Worm (Caenorhabditis elegans) whole organism, L4 larva: Measurements from ENCODE around the gene Y5H2A.4.

Source experiments
- cey-2 ChIP-seq: sonication (generic microtip); optimal IDR thresholded peaks from 3 replicates; lab custom pipeline; 2017; ENCODE audit warnings: missing genetic modification characterization, mild to moderate bottlenecking, missing compliant biosample characterization, antibody characterized with exemption, borderline replicate concordance; ENCODE audit not compliant: insufficient read depth
- daf-19 ChIP-seq: fragments of 200-800 bp; sonication (Bioruptor generic); conservative IDR thresholded peaks from 2 replicates; pipeline ENCODE4 v1.3.6; 2022; ENCODE audit warnings: missing genetic modification characterization, missing compliant biosample characterization
- lin-13 ChIP-seq: fragments of 150-350 bp; optimal IDR thresholded peaks from 2 replicates; lab custom pipeline; 2014; ENCODE audit warnings: missing biosample characterization, missing genetic modification reagents, missing genetic modification characterization
- lin-38 ChIP-seq: fragments of 200-800 bp; sonication (Bioruptor generic); IDR thresholded peaks from 2 replicates; pipeline ENCODE4 v1.3.6; 2022; ENCODE audit warnings: missing genetic modification reagents, missing genetic modification characterization, missing compliant biosample characterization
- mes-2 ChIP-seq: sonication (generic microtip); optimal IDR thresholded peaks from 2 replicates; lab custom pipeline; 2016; ENCODE audit warnings: missing genotype, mild to moderate bottlenecking, missing genetic modification characterization, missing compliant biosample characterization; ENCODE audit not compliant: poor library complexity, severe bottlenecking
- nhr-10 ChIP-seq: fragments of 150-350 bp; optimal IDR thresholded peaks from 2 replicates; lab custom pipeline; 2014; ENCODE audit warnings: missing biosample characterization, missing genetic modification characterization
- nhr-102 ChIP-seq: sonication (generic microtip); optimal IDR thresholded peaks from 2 replicates; lab custom pipeline; 2016; ENCODE audit warnings: mild to moderate bottlenecking, missing genetic modification characterization, moderate library complexity, missing compliant biosample characterization
- nhr-11 ChIP-seq: fragments of 150-350 bp; optimal IDR thresholded peaks from 2 replicates; lab custom pipeline; 2014; ENCODE audit warnings: missing biosample characterization, missing genetic modification characterization
- nhr-25 ChIP-seq: sonication (generic microtip); optimal IDR thresholded peaks from 2 replicates; lab custom pipeline; 2017; ENCODE audit warnings: missing genetic modification characterization, mild to moderate bottlenecking, missing compliant biosample characterization, antibody characterized with exemption, moderate library complexity, borderline replicate concordance; ENCODE audit not compliant: insufficient read depth
- nhr-76 ChIP-seq: fragments of 150-350 bp; optimal IDR thresholded peaks from 2 replicates; lab custom pipeline; 2014; ENCODE audit warnings: missing biosample characterization, missing genetic modification characterization
- sdz-12 ChIP-seq: fragments of 200-800 bp; sonication (Bioruptor generic); optimal IDR thresholded peaks from 2 replicates; lab custom pipeline; 2018; ENCODE audit warnings: mild to moderate bottlenecking, missing genetic modification characterization, missing compliant biosample characterization
- tag-97 ChIP-seq: fragments of 200-800 bp; sonication (Bioruptor generic); IDR thresholded peaks from 2 replicates; pipeline ENCODE4 v1.3.6; 2022; ENCODE audit warnings: missing genetic modification characterization, missing compliant biosample characterization
- unc-39 ChIP-seq: sonication (generic microtip); optimal IDR thresholded peaks from 2 replicates; lab custom pipeline; 2017; ENCODE audit warnings: missing biosample characterization, missing genetic modification characterization

Y5H2A.4 gene

ce11 chrV:2225130-2225529 is 49.0 kb downstream of the Y5H2A.4 start, which contains the start of gene nhr-103:
TSS of gene nhr-103 (plus strand) at chrV:2225430.
- TF ChIP-seq tag-97 (no peak), daf-19 (GFP tag; lab: Robert Waterston, UW) (no peak), lin-38 (no peak), nhr-11 (tag; lab: Kevin White, UChicago) (no peak), nhr-76 (tag; lab: Kevin White, UChicago) (no peak), sdz-12 (GFP tag; lab: Kevin White, UChicago) (no peak), cey-2 (no peak), unc-39 (tag; lab: Kevin White, UChicago) (no peak), lin-13 (no peak), mes-2 (tag; lab: Kevin White, UChicago) (no peak), nhr-102 (tag; lab: Kevin White, UChicago) (no peak), nhr-25 (tag; lab: Kevin White, UChicago) (no peak), nhr-10 (tag; lab: Kevin White, UChicago) (no peak)
